Fruit fly (Drosophila melanogaster) whole organism, embryonic: Measurements from ENCODE around the gene Cip4.

ENCODE experiments used
- ATbp ChIP-seq: fragments of 200-800 bp; sonication (Bioruptor generic); optimal IDR thresholded peaks from 2 replicates; lab custom pipeline; 2017; ENCODE audit warnings: missing biosample characterization, mild to moderate bottlenecking, missing genetic modification characterization, missing genetic modification reagents
- Asciz ChIP-seq: fragments of 200-800 bp; sonication (Bioruptor generic); optimal IDR thresholded peaks from 2 replicates; lab custom pipeline; 2017; ENCODE audit warnings: missing biosample characterization, mild to moderate bottlenecking, missing genetic modification characterization, missing genetic modification reagents
- BtbVII ChIP-seq: fragments of 200-800 bp; sonication (Bioruptor generic); optimal IDR thresholded peaks from 3 replicates; lab custom pipeline; 2017; ENCODE audit warnings: missing biosample characterization, mild to moderate bottlenecking, missing genetic modification characterization
- CG1024 ChIP-seq: fragments of 200-800 bp; sonication (Bioruptor generic); IDR thresholded peaks from 2 replicates; pipeline ENCODE4 v1.3.6; 2022; ENCODE audit warnings: missing biosample characterization, missing genetic modification characterization
- CG11504 ChIP-seq: fragments of 200-800 bp; sonication (Bioruptor generic); optimal IDR thresholded peaks from 3 replicates; lab custom pipeline; 2019; ENCODE audit warnings: missing biosample characterization, mild to moderate bottlenecking, missing genetic modification characterization, moderate library complexity
- CG12236 ChIP-seq: fragments of 200-800 bp; sonication (Bioruptor generic); optimal IDR thresholded peaks from 2 replicates; lab custom pipeline; 2016; ENCODE audit warnings: missing biosample characterization, missing genetic modification characterization
- CG31388 ChIP-seq: fragments of 200-800 bp; sonication (Bioruptor generic); optimal IDR thresholded peaks from 2 replicates; lab custom pipeline; 2016; ENCODE audit warnings: missing biosample characterization, missing genetic modification characterization
- CG4854 ChIP-seq: fragments of 200-800 bp; sonication (Bioruptor generic); optimal IDR thresholded peaks from 2 replicates; lab custom pipeline; 2016; ENCODE audit warnings: missing biosample characterization, missing genetic modification characterization, inconsistent platforms
- CG6654 ChIP-seq: fragments of 200-800 bp; sonication (Bioruptor generic); optimal IDR thresholded peaks from 2 replicates; lab custom pipeline; 2017; ENCODE audit warnings: missing biosample characterization, mild to moderate bottlenecking, missing genetic modification characterization
- Chrac-16 ChIP-seq: fragments of 200-800 bp; sonication (Bioruptor generic); optimal IDR thresholded peaks from 3 replicates; lab custom pipeline; 2016; ENCODE audit warnings: missing biosample characterization, missing genetic modification characterization
- Hr51 ChIP-seq, 2 experiments: fragments of 200-800 bp; sonication (Bioruptor generic); optimal IDR thresholded peaks; 2 replicates in 1 of 2; 3 replicates in 1 of 2; lab custom pipeline; 2016 to 2018; ENCODE audit warnings: missing biosample characterization in 2 of 2, missing genetic modification characterization in 2 of 2, mild to moderate bottlenecking in 1 of 2, moderate library complexity in 1 of 2
- Lhr ChIP-seq: fragments of 200-800 bp; sonication (Bioruptor generic); optimal IDR thresholded peaks from 3 replicates; lab custom pipeline; 2017; ENCODE audit warnings: mild to moderate bottlenecking, missing biosample characterization, missing genetic modification reagents, missing genetic modification characterization
- Med ChIP-seq: fragments of 200-800 bp; sonication (Bioruptor generic); peaks from one replicate; lab custom pipeline; 2016; ENCODE audit warnings: missing biosample characterization, missing genetic modification characterization, mild to moderate bottlenecking, inconsistent platforms, moderate library complexity
- Side ChIP-seq: fragments of 200-800 bp; sonication (Bioruptor generic); optimal IDR thresholded peaks from 2 replicates; lab custom pipeline; 2016; ENCODE audit warnings: missing biosample characterization, missing genetic modification characterization
- Sox102F ChIP-seq: fragments of 200-800 bp; sonication (Bioruptor generic); optimal IDR thresholded peaks from 2 replicates; lab custom pipeline; 2018; ENCODE audit warnings: missing biosample characterization, mild to moderate bottlenecking, missing genetic modification characterization, moderate library complexity
- Sry-δ ChIP-seq: fragments of 200-800 bp; sonication (Bioruptor generic); optimal IDR thresholded peaks from 2 replicates; lab custom pipeline; 2016; ENCODE audit warnings: missing biosample characterization, missing genetic modification characterization
- TFAM ChIP-seq: fragments of 200-800 bp; sonication (Bioruptor generic); optimal IDR thresholded peaks from 2 replicates; lab custom pipeline; 2017; ENCODE audit warnings: missing biosample characterization, missing genetic modification characterization, inconsistent platforms
- bab2 ChIP-seq: fragments of 200-800 bp; sonication (Bioruptor generic); optimal IDR thresholded peaks from 2 replicates; lab custom pipeline; 2016; ENCODE audit warnings: missing biosample characterization, missing genetic modification characterization
- bbx ChIP-seq: fragments of 200-800 bp; sonication (Bioruptor generic); IDR thresholded peaks from 2 replicates; pipeline ENCODE4 v1.3.6; 2022; ENCODE audit warnings: missing biosample characterization, missing genetic modification characterization; ENCODE audit not compliant: partially characterized antibody
- ci ChIP-seq: fragments of 200-800 bp; sonication (Bioruptor generic); IDR thresholded peaks from 3 replicates; pipeline ENCODE4 v1.3.6; 2022; ENCODE audit warnings: missing biosample characterization, missing genetic modification characterization
- dmrt11E ChIP-seq: fragments of 200-800 bp; sonication (Bioruptor generic); optimal IDR thresholded peaks from 3 replicates; lab custom pipeline; 2018; ENCODE audit warnings: missing biosample characterization, mild to moderate bottlenecking, missing genetic modification characterization, moderate library complexity
- dmrt99B ChIP-seq: fragments of 200-800 bp; sonication (Bioruptor generic); optimal IDR thresholded peaks from 2 replicates; lab custom pipeline; 2018; ENCODE audit warnings: missing biosample characterization, mild to moderate bottlenecking, missing genetic modification characterization, moderate library complexity
- dpn ChIP-seq, 2 experiments: fragments of 200-800 bp; sonication (Bioruptor generic); optimal IDR thresholded peaks; 3 replicates each; lab custom pipeline; 2016; ENCODE audit warnings: missing biosample characterization in 2 of 2, missing genetic modification characterization in 2 of 2
- eve ChIP-seq, 2 experiments: fragments of >200 bp; optimal IDR thresholded peaks; 2 replicates each; lab custom pipeline; 2017; ENCODE audit warnings: missing biosample characterization in 2 of 2, missing genetic modification characterization in 2 of 2
- gem ChIP-seq: fragments of 200-800 bp; sonication (Bioruptor generic); optimal IDR thresholded peaks from 2 replicates; lab custom pipeline; 2019; ENCODE audit warnings: missing biosample characterization, mild to moderate bottlenecking, missing genetic modification characterization, moderate library complexity
- gsb ChIP-seq: fragments of 200-800 bp; sonication (Bioruptor generic); IDR thresholded peaks from 2 replicates; pipeline ENCODE4 v1.3.6; 2022; ENCODE audit warnings: missing biosample characterization, missing genetic modification characterization
- hkb ChIP-seq, 2 experiments: fragments of 200-800 bp in 1 of 2; fragments of >200 bp in 1 of 2; sonication (Bioruptor generic) in 1 of 2; IDR thresholded peaks in 1 of 2; optimal IDR thresholded peaks in 1 of 2; 2 replicates each; pipeline versions ENCODE4 v1.3.6 to Lab custom; 2017 to 2022; ENCODE audit warnings: missing biosample characterization in 1 of 2, missing genetic modification characterization in 1 of 2
- mam ChIP-seq: fragments of 200-800 bp; sonication (Bioruptor generic); optimal IDR thresholded peaks from 3 replicates; lab custom pipeline; 2016; ENCODE audit warnings: missing biosample characterization, missing genetic modification characterization
- onecut ChIP-seq: fragments of 200-800 bp; sonication (Bioruptor generic); IDR thresholded peaks from 2 replicates; pipeline ENCODE4 v1.3.6; 2022; ENCODE audit warnings: missing biosample characterization, missing genetic modification characterization
- pan ChIP-seq, 4 experiments: fragments of >200 bp in 3 of 4; fragments of 200-800 bp in 1 of 4; sonication (Bioruptor generic) in 1 of 4; optimal IDR thresholded peaks in 3 of 4; IDR thresholded peaks in 1 of 4; 2 replicates each; pipeline versions ENCODE4 v1.3.6 to Lab custom; 2017 to 2022; ENCODE audit warnings: missing biosample characterization in 2 of 4, missing genetic modification characterization in 2 of 4, mixed read lengths in 1 of 4
- pb ChIP-seq: fragments of 200-800 bp; sonication (Bioruptor generic); optimal IDR thresholded peaks from 3 replicates; lab custom pipeline; 2016; ENCODE audit warnings: missing biosample characterization, missing genetic modification characterization
- pho ChIP-seq: fragments of 200-800 bp; sonication (Bioruptor generic); optimal IDR thresholded peaks from 2 replicates; lab custom pipeline; 2016; ENCODE audit warnings: missing biosample characterization, missing genetic modification characterization
- sens ChIP-seq: fragments of 200-800 bp; sonication (Bioruptor generic); peaks from one replicate; lab custom pipeline; 2016; ENCODE audit warnings: missing biosample characterization, missing genetic modification characterization
- sisA ChIP-seq: fragments of 200-800 bp; sonication (Bioruptor generic); IDR thresholded peaks from 2 replicates; pipeline ENCODE4 v1.3.6; 2022; ENCODE audit warnings: missing biosample characterization, missing genetic modification characterization
- ssp ChIP-seq: fragments of 200-800 bp; sonication (Bioruptor generic); IDR thresholded peaks from 2 replicates; pipeline ENCODE4 v1.3.6; 2022; ENCODE audit warnings: missing biosample characterization, missing genetic modification characterization
- unpg ChIP-seq: fragments of 200-800 bp; sonication (Bioruptor generic); optimal IDR thresholded peaks from 3 replicates; lab custom pipeline; 2018; ENCODE audit warnings: missing biosample characterization, mild to moderate bottlenecking, missing genetic modification characterization, moderate library complexity
- vvl ChIP-seq: fragments of 200-800 bp; sonication (Bioruptor generic); IDR thresholded peaks from 2 replicates; pipeline ENCODE4 v1.3.6; 2022; ENCODE audit warnings: missing biosample characterization, missing genetic modification characterization
- zfh2 ChIP-seq: fragments of 200-800 bp; sonication (Bioruptor generic); optimal IDR thresholded peaks from 2 replicates; lab custom pipeline; 2016; ENCODE audit warnings: missing biosample characterization, missing genetic modification characterization

Cip4 gene

dm6 chr3L:4313299-4313698, 50.6 kb downstream of the Cip4 start, which contains the start of gene Claspin (continued):
- TF ChIP-seq Sry-δ (GFP tag; lab: Kevin White, UChicago) (peak; percentile 7), CG12236 (no peak), dmrt11E (tag; lab: Kevin White, UChicago) (peak; percentile 10), mam (GFP tag; lab: Kevin White, UChicago) (peak; percentile 60), dpn (GFP tag; optimal IDR thresholded peaks at IDR 0.05; lab: Kevin White, UChicago) (peak; percentile 60 to 65), Chrac-16 (peak; percentile 44), CG4854 (peak; percentile 5), TFAM (GFP tag; lab: Kevin White, UChicago) (no peak), CG6654 (GFP tag; lab: Kevin White, UChicago) (no peak), Side (GFP tag; lab: Kevin White, UChicago) (peak; percentile 61), CG1024 (GFP tag; lab: Robert Waterston, UW) (no peak), pho (GFP tag; lab: Kevin White, UChicago) (peak; percentile 53), CG31388 (no peak), ssp (GFP tag; lab: Robert Waterston, UW) (no peak), bab2 (GFP tag; lab: Kevin White, UChicago) (no peak), gsb (no peak), bbx (GFP tag; lab: Robert Waterston, UW) (peak; percentile 61)
- TF ChIP-seq, all 482 proteins: peak for 159

dm6 chr3L:4310604-4311003, 53.3 kb downstream of the Cip4 start:
- no peak for TF ChIP-seq zfh2 (GFP tag; lab: Kevin White, UChicago)
- TF ChIP-seq hkb (optimal IDR thresholded peaks at IDR 0.05; lab: Kevin White, UChicago): no peak
- TF ChIP-seq hkb (GFP tag; IDR thresholded peaks at IDR 0.05; lab: Robert Waterston, UW): no peak
- TF ChIP-seq pan (optimal IDR thresholded peaks at IDR 0.05; lab: Kevin White, UChicago): no peak
- peak in 1 of 2 experiments; percentile 8 for TF ChIP-seq pan (GFP tag; optimal IDR thresholded peaks at IDR 0.05 in 1 of 2, IDR thresholded peaks at IDR 0.05 in 1 of 2)
- peak; percentile 30 for TF ChIP-seq CG11504 (tag; lab: Kevin White, UChicago)
- TF ChIP-seq onecut (GFP tag; lab: Robert Waterston, UW): no peak
- TF ChIP-seq Hr51 (GFP tag; optimal IDR thresholded peaks at IDR 0.05; lab: Kevin White, UChicago): peak in 1 of 2 experiments; percentile 10
- TF ChIP-seq Lhr: no peak
- peak; percentile 61 for TF ChIP-seq sens
- TF ChIP-seq Med (GFP tag; lab: Kevin White, UChicago): peak; percentile 65
- peak; percentile 1 for TF ChIP-seq dmrt99B (tag; lab: Kevin White, UChicago)
- peak in 1 of 2 experiments; percentile 49 for TF ChIP-seq eve (GFP tag; optimal IDR thresholded peaks at IDR 0.05; lab: Kevin White, UChicago)
- TF ChIP-seq BtbVII (GFP tag; lab: Kevin White, UChicago): no peak
- peak; percentile 16; the same call in 1 of the 2 replicates for TF ChIP-seq sisA (GFP tag; lab: Robert Waterston, UW)
- TF ChIP-seq ci (GFP tag; lab: Robert Waterston, UW): 0 out of 3 replicates have a peak, but pooled peaks have one; percentile 31
- peak; percentile 34; the same call in 1 of the 2 replicates for TF ChIP-seq vvl (GFP tag; lab: Robert Waterston, UW)
- peak; percentile 21 for TF ChIP-seq ATbp (GFP tag; lab: Kevin White, UChicago)
- TF ChIP-seq unpg (GFP tag; lab: Kevin White, UChicago): peak; percentile 5
- TF ChIP-seq gem (tag; lab: Kevin White, UChicago): peak; percentile 22
- peak; percentile 47 for TF ChIP-seq Sox102F (GFP tag; lab: Kevin White, UChicago)
- TF ChIP-seq pb: no peak
- TF ChIP-seq Asciz (GFP tag; lab: Kevin White, UChicago): peak; percentile 23
